Worm (Caenorhabditis elegans) whole organism, young adult: Measurements from ENCODE around the gene C53C11.2.

Source experiments
- B0019.2 ChIP-seq: fragments of 200-800 bp; sonication (Bioruptor generic); conservative IDR thresholded peaks from 2 replicates; pipeline ENCODE4 v1.3.6; 2022; ENCODE audit warnings: missing genetic modification reagents, missing genetic modification characterization, missing compliant biosample characterization
- B0336.3 ChIP-seq: fragments of 200-800 bp; sonication (Bioruptor generic); IDR thresholded peaks from 2 replicates; pipeline ENCODE4 v1.3.6; 2022; ENCODE audit warnings: missing genetic modification characterization, missing compliant biosample characterization
- C06A6.2 ChIP-seq: fragments of 200-800 bp; sonication (Bioruptor generic); conservative IDR thresholded peaks from 2 replicates; pipeline ENCODE4 v1.3.6; 2022; ENCODE audit warnings: missing genetic modification characterization, missing compliant biosample characterization
- C17E4.6 ChIP-seq: fragments of 200-800 bp; sonication (Bioruptor generic); IDR thresholded peaks from 2 replicates; pipeline ENCODE4 v1.3.6; 2022; ENCODE audit warnings: missing genetic modification reagents, missing genetic modification characterization, missing compliant biosample characterization
- F22D6.2 ChIP-seq: sonication (generic microtip); optimal IDR thresholded peaks from 2 replicates; lab custom pipeline; 2016; ENCODE audit warnings: mild to moderate bottlenecking, missing genetic modification characterization, missing compliant biosample characterization
- F33H1.4 ChIP-seq: fragments of 200-800 bp; sonication (Bioruptor generic); IDR thresholded peaks from 2 replicates; pipeline ENCODE4 v1.3.6; 2022; ENCODE audit warnings: missing genetic modification reagents, missing genetic modification characterization, missing compliant biosample characterization
- F57C9.4 ChIP-seq: sonication (generic microtip); optimal IDR thresholded peaks from 2 replicates; lab custom pipeline; 2017; ENCODE audit warnings: mild to moderate bottlenecking, missing genetic modification characterization, missing compliant biosample characterization
- Y67H2A.10 ChIP-seq: fragments of 200-800 bp; sonication (Bioruptor generic); conservative IDR thresholded peaks from 2 replicates; pipeline ENCODE4 v1.3.6; 2022; ENCODE audit warnings: missing genetic modification reagents, missing genetic modification characterization, missing compliant biosample characterization
- Y95B8A.8 ChIP-seq: fragments of 200-800 bp; sonication (Bioruptor generic); IDR thresholded peaks from 2 replicates; pipeline ENCODE4 v1.3.6; 2022; ENCODE audit warnings: missing genetic modification reagents, missing genetic modification characterization, missing compliant biosample characterization
- ZK185.1 ChIP-seq: sonication (generic microtip); optimal IDR thresholded peaks from 2 replicates; lab custom pipeline; 2016; ENCODE audit warnings: mild to moderate bottlenecking, missing genetic modification characterization, missing compliant biosample characterization; ENCODE audit not compliant: poor library complexity, severe bottlenecking
- akir-1 ChIP-seq: fragments of 200-800 bp; sonication (Bioruptor generic); optimal IDR thresholded peaks from 2 replicates; lab custom pipeline; 2018; ENCODE audit warnings: mild to moderate bottlenecking, missing genetic modification characterization, moderate library complexity, missing compliant biosample characterization
- aptf-2 ChIP-seq: fragments of 200-800 bp; sonication (Bioruptor generic); conservative IDR thresholded peaks from 2 replicates; pipeline ENCODE4 v1.3.6; 2022; ENCODE audit warnings: missing genetic modification reagents, missing genetic modification characterization, missing compliant biosample characterization
- athp-1 ChIP-seq: sonication (generic microtip); optimal IDR thresholded peaks from 2 replicates; lab custom pipeline; 2017; ENCODE audit warnings: mild to moderate bottlenecking, missing genetic modification characterization, missing compliant biosample characterization
- attf-5 ChIP-seq: fragments of 200-800 bp; sonication (Bioruptor generic); optimal IDR thresholded peaks from 2 replicates; lab custom pipeline; 2018; ENCODE audit warnings: mild to moderate bottlenecking, missing genetic modification characterization, missing compliant biosample characterization
- dpff-1 ChIP-seq: sonication (generic microtip); optimal IDR thresholded peaks from 2 replicates; lab custom pipeline; 2017; ENCODE audit warnings: mild to moderate bottlenecking, missing genetic modification characterization, missing compliant biosample characterization
- dpl-1 ChIP-seq: fragments of 150-350 bp; optimal IDR thresholded peaks from 2 replicates; lab custom pipeline; 2014; ENCODE audit warnings: missing biosample characterization, missing genetic modification reagents, missing genetic modification characterization
- efl-1 ChIP-seq: fragments of 150-350 bp; optimal IDR thresholded peaks from 2 replicates; lab custom pipeline; 2014; ENCODE audit warnings: missing biosample characterization, missing genetic modification reagents, missing genetic modification characterization
- egl-18 ChIP-seq: fragments of 200-800 bp; sonication (Bioruptor generic); IDR thresholded peaks from 2 replicates; pipeline ENCODE4 v1.3.6; 2022; ENCODE audit warnings: missing genetic modification reagents, missing genetic modification characterization, missing compliant biosample characterization
- egl-44 ChIP-seq: fragments of 200-800 bp; sonication (Bioruptor generic); IDR thresholded peaks from 2 replicates; pipeline ENCODE4 v1.3.6; 2022; ENCODE audit warnings: missing genetic modification reagents, missing genetic modification characterization, missing compliant biosample characterization
- hlh-12 ChIP-seq: sonication (generic microtip); optimal IDR thresholded peaks from 2 replicates; lab custom pipeline; 2016; ENCODE audit warnings: missing genetic modification characterization, missing compliant biosample characterization
- hmg-20 ChIP-seq: fragments of 200-800 bp; sonication (Bioruptor generic); IDR thresholded peaks from 2 replicates; pipeline ENCODE4 v1.3.6; 2022; ENCODE audit warnings: missing genetic modification reagents, missing genetic modification characterization, missing compliant biosample characterization
- lin-54 ChIP-seq: fragments of 200-800 bp; sonication (Bioruptor generic); optimal IDR thresholded peaks from 2 replicates; lab custom pipeline; 2018; ENCODE audit warnings: mild to moderate bottlenecking, missing genetic modification characterization, missing compliant biosample characterization
- lsy-27 ChIP-seq: sonication (generic microtip); optimal IDR thresholded peaks from 2 replicates; lab custom pipeline; 2017; ENCODE audit warnings: missing genetic modification characterization, mild to moderate bottlenecking, missing compliant biosample characterization, antibody characterized with exemption, missing genotype, borderline replicate concordance; ENCODE audit not compliant: insufficient read depth
- madf-3 ChIP-seq: fragments of 200-800 bp; sonication (Bioruptor generic); IDR thresholded peaks from 2 replicates; pipeline ENCODE4 v1.3.6; 2022; ENCODE audit warnings: missing genetic modification reagents, missing genetic modification characterization, missing compliant biosample characterization
- madf-6 ChIP-seq: fragments of 200-800 bp; sonication (Bioruptor generic); IDR thresholded peaks from 2 replicates; pipeline ENCODE4 v1.3.6; 2022; ENCODE audit warnings: missing genetic modification reagents, missing genetic modification characterization, missing compliant biosample characterization
- nfya-2 ChIP-seq: fragments of 200-800 bp; sonication (Bioruptor generic); IDR thresholded peaks from 2 replicates; pipeline ENCODE4 v1.3.6; 2022; ENCODE audit warnings: missing genetic modification reagents, missing genetic modification characterization, missing compliant biosample characterization
- nfyb-1 ChIP-seq: fragments of 200-800 bp; sonication (Bioruptor generic); IDR thresholded peaks from 2 replicates; pipeline ENCODE4 v1.3.6; 2022; ENCODE audit warnings: missing genetic modification reagents, missing genetic modification characterization, missing compliant biosample characterization
- nhr-120 ChIP-seq: fragments of 200-800 bp; sonication (Bioruptor generic); IDR thresholded peaks from 2 replicates; pipeline ENCODE4 v1.3.6; 2022; ENCODE audit warnings: missing genetic modification characterization, missing compliant biosample characterization
- sea-2 ChIP-seq: fragments of 200-800 bp; sonication (Bioruptor generic); IDR thresholded peaks from 2 replicates; pipeline ENCODE4 v1.3.6; 2022; ENCODE audit warnings: missing genetic modification characterization, missing compliant biosample characterization
- sptf-2 ChIP-seq: fragments of 200-800 bp; sonication (Bioruptor generic); optimal IDR thresholded peaks from 2 replicates; lab custom pipeline; 2018; ENCODE audit warnings: mild to moderate bottlenecking, missing genetic modification characterization, missing compliant biosample characterization
- tlf-1 ChIP-seq: fragments of 200-800 bp; sonication (Bioruptor generic); optimal IDR thresholded peaks from 2 replicates; lab custom pipeline; 2018; ENCODE audit warnings: mild to moderate bottlenecking, missing genetic modification characterization, missing compliant biosample characterization
- unc-62 ChIP-seq: fragments of 150-350 bp; optimal IDR thresholded peaks from 2 replicates; lab custom pipeline; 2014; ENCODE audit warnings: missing biosample characterization, missing genetic modification reagents, missing genetic modification characterization
- zfh-2 ChIP-seq: fragments of 200-800 bp; sonication (Bioruptor generic); conservative IDR thresholded peaks from 2 replicates; pipeline ENCODE4 v1.3.6; 2022; ENCODE audit warnings: missing genetic modification reagents, missing genetic modification characterization, missing compliant biosample characterization
- zim-3 ChIP-seq: sonication (generic microtip); optimal IDR thresholded peaks from 2 replicates; lab custom pipeline; 2017; ENCODE audit warnings: mild to moderate bottlenecking, missing genetic modification characterization, moderate library complexity, missing compliant biosample characterization
- ztf-18 ChIP-seq: sonication (generic microtip); optimal IDR thresholded peaks from 2 replicates; lab custom pipeline; 2016; ENCODE audit warnings: missing genotype, mild to moderate bottlenecking, missing genetic modification characterization, missing compliant biosample characterization
- ztf-25 ChIP-seq: fragments of 200-800 bp; sonication (Bioruptor generic); IDR thresholded peaks from 2 replicates; pipeline ENCODE4 v1.3.6; 2022; ENCODE audit warnings: missing genetic modification reagents, missing genetic modification characterization, missing compliant biosample characterization
- ztf-26 ChIP-seq: sonication (generic microtip); optimal IDR thresholded peaks from 2 replicates; lab custom pipeline; 2017; ENCODE audit warnings: missing genetic modification characterization, missing compliant biosample characterization
- ztf-3 ChIP-seq: fragments of 200-800 bp; sonication (Bioruptor generic); optimal IDR thresholded peaks from 2 replicates; lab custom pipeline; 2018; ENCODE audit warnings: mild to moderate bottlenecking, missing genetic modification characterization, missing compliant biosample characterization
- ztf-6 ChIP-seq: fragments of 200-800 bp; sonication (Bioruptor generic); IDR thresholded peaks from 2 replicates; pipeline ENCODE4 v1.3.6; 2022; ENCODE audit warnings: missing genetic modification reagents, missing genetic modification characterization, missing compliant biosample characterization

The C53C11.2 gene

DNA sequence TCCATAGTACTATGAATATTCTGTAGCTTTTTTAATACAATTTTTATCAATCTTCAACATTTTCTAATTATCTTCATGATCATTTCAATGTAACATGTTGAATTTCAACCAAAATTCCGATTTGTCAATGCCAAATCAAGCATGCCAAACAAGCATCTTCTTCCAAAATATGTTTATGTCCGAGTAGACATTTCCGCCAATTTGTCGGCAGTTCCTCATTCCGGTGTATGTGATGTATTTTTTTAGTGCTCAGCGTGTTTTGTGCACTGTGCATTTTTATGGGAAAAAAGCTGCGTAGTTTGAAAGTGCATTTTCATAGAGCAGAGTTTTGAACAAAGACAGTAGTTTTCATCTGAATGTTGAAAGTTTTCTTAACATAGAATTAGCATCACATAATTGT, 13.0 kb downstream of the C53C11.2 start:
- TF ChIP-seq efl-1 (no peak), attf-5 (GFP tag; lab: Kevin White, UChicago) (no peak), ZK185.1 (tag; lab: Kevin White, UChicago) (no peak), C06A6.2 (GFP tag; lab: Robert Waterston, UW) (no peak), nhr-120 (no peak), aptf-2 (GFP tag; lab: Robert Waterston, UW) (no peak)

DNA sequence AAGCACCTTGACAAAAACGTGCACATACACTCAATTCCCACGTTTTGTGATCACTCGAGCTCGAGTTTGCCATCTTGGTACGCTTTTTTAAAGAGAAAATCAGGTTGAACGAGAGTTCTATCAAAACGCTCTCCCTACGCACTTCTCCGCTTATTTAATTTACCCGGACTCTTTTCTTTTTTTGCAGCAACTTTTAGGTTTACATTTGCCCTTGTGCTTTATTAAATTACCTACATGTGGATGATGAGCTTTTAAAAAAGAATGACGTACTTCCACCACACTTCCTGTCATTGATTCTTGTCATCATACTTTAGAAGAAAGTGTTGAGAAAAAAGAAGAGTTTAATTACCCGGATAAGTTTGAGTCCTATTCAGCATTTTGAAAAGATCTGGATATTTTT, 15.7 kb downstream of the C53C11.2 start:
- TF ChIP-seq C17E4.6 (GFP tag; lab: Robert Waterston, UW) (no peak), ztf-18 (tag; lab: Kevin White, UChicago) (no peak), B0336.3 (GFP tag; lab: Robert Waterston, UW) (no peak), egl-44 (GFP tag; lab: Robert Waterston, UW) (no peak), dpff-1 (tag; lab: Kevin White, UChicago) (no peak), tlf-1 (GFP tag; lab: Kevin White, UChicago) (no peak), unc-62 (GFP tag; lab: Kevin White, UChicago) (no peak)

- TF ChIP-seq sea-2 (no peak), ztf-26 (tag; lab: Kevin White, UChicago) (no peak), ztf-25 (GFP tag; lab: Robert Waterston, UW) (no peak)
These were observed 19.0 kb downstream of the C53C11.2 start for ce11 chrX:17355462-17355861.

DNA sequence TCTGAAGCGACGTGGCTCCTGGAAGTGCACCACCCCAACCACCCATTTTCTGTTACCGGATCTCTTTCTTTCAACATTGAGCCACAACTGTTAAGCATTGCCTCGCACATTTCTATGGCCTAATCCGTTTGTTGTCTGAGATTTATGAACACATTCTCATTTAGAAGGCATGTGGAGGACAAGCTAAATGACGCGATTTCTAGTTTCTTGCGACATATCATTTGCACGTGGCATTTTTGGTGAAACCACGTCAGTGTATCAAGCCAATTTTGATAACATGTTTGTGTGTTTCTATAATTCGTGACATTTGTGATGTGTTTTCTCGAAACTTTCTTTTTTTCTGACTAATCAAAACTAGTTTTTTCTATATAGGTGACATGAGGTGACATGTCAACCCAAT, 20.3 kb downstream of the C53C11.2 start:
- TF ChIP-seq F57C9.4 (tag; lab: Kevin White, UChicago) (no peak), Y67H2A.10 (GFP tag; lab: Robert Waterston, UW) (no peak), tlf-1 (GFP tag; lab: Kevin White, UChicago) (no peak), ztf-3 (no peak), nfya-2 (GFP tag; lab: Robert Waterston, UW) (no peak), madf-6 (GFP tag; lab: Robert Waterston, UW) (no peak), zfh-2 (no peak), sptf-2 (GFP tag; lab: Kevin White, UChicago) (no peak), F22D6.2 (tag; lab: Kevin White, UChicago) (no peak), nfyb-1 (GFP tag; lab: Robert Waterston, UW) (no peak), hlh-12 (tag; lab: Kevin White, UChicago) (no peak), athp-1 (tag; lab: Kevin White, UChicago) (no peak), dpl-1 (GFP tag; lab: Kevin White, UChicago) (no peak), akir-1 (GFP tag; lab: Kevin White, UChicago) (no peak), ztf-6 (GFP tag; lab: Robert Waterston, UW) (no peak), C06A6.2 (GFP tag; lab: Robert Waterston, UW) (no peak), zim-3 (tag; lab: Kevin White, UChicago) (no peak)
- TF ChIP-seq, all 124 proteins: peak for 0

- no peak for TF ChIP-seq egl-18 (GFP tag; lab: Robert Waterston, UW)
- no peak for TF ChIP-seq B0019.2 (GFP tag; lab: Robert Waterston, UW)
- TF ChIP-seq athp-1 (tag; lab: Kevin White, UChicago): no peak
- no peak for TF ChIP-seq hmg-20 (GFP tag; lab: Robert Waterston, UW)
- TF ChIP-seq F22D6.2 (tag; lab: Kevin White, UChicago): no peak
- no peak for TF ChIP-seq lin-54 (GFP tag; lab: Kevin White, UChicago)
- TF ChIP-seq sea-2: no peak
- no peak for TF ChIP-seq madf-3
- TF ChIP-seq F33H1.4 (GFP tag; lab: Robert Waterston, UW): no peak
- no peak for TF ChIP-seq egl-44 (GFP tag; lab: Robert Waterston, UW)
- no peak for TF ChIP-seq Y95B8A.8 (GFP tag; lab: Robert Waterston, UW)
- TF ChIP-seq ztf-25 (GFP tag; lab: Robert Waterston, UW): no peak
- no peak for TF ChIP-seq lsy-27
- TF ChIP-seq, all 124 proteins: peak for 0
These were observed 23.0 kb downstream of the C53C11.2 start, which contains the start of gene npr-36 for ce11 chrX:17359452-17359851. npr-36 (plus strand) TSS chrX:17359752.
